Fruit fly (Drosophila melanogaster) whole organism, larva: ENCODE measurements around the gene Atg16.

Experiments used
- noc ChIP-seq: fragments of 200-800 bp; sonication (Bioruptor generic); optimal IDR thresholded peaks from 3 replicates; lab custom pipeline; 2019; ENCODE audit warnings: missing biosample characterization, mild to moderate bottlenecking, missing genetic modification characterization, moderate library complexity

Atg16 gene

DNA sequence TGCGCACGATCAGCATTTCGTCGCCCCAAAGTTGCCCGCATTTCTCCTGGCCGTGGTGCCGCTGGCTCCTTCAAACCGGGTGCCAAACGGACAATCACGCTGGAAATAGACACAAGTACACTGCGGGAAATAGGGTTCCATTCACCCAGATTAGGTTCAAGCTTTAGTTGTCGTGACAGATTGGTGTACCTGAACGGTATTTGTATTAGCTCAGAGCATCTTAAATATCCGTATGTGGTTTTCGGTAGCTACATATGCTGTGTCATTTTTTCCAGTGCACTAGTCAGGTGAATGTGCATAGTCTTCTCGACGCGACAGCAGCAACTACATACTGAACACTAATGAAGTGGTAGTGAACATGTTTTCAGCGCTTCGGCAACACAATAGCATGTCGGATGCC is 12.2 kb upstream of the Atg16 start:
- no peak for TF ChIP-seq noc (tag; lab: Kevin White, UChicago)

DNA sequence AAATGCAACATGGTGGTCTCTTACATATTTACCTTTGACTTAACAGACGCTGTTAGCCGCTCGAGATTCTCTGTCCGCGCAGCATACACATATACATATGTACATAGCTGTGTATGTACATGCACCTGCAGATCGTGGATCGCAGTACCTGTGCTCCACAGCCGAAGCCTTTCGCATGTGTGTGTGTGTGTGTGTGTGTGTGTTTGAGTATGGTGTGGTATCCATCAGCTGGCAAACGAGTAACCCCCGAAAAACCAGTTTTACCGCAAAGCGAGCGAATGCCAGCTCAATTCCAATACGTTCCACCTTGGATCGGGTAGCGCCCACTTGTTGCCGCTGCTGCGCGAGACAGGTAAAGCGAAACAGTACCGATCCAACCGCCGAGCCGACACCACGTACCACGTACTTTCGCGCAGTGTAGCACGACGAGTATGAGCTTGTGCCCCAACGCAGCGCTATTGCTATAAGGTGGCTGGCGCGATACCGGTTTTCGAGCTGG is 6.4 kb upstream of the Atg16 start, which contains the start of gene Cad99C:
TSS of gene Cad99C (plus strand) at position 365 of the 499 bp plus-strand sequence.
- no peak for TF ChIP-seq noc (tag; lab: Kevin White, UChicago)

DNA sequence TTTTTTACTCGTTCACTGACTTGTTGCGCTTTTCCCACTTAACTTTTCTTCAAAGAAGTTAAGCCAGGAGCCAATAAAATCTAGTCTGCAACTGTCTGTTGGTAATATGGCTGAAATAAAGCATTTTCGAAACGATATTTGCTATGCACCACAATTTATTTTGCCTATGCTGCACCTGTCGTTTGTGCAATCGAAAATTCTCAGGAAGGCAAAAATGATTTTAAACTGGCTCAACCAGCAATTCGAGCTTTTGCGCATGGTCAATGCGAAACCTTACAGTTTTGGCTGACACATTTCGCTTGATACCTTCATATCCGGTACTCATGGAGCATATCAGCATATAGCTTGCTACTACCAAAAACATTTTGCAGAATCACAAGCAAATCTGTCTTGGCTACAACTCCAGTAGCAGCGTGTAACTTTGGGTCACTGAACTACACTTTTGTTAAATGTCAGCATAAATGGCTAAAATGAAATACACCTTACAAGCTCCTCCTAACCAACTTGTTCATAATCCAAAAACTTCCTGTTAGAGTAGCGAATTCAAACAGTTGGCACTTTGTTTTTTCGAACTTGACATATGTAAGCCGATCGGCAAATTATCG is 4.9 kb upstream of the Atg16 start:
- TF ChIP-seq noc (tag; lab: Kevin White, UChicago): no peak

DNA sequence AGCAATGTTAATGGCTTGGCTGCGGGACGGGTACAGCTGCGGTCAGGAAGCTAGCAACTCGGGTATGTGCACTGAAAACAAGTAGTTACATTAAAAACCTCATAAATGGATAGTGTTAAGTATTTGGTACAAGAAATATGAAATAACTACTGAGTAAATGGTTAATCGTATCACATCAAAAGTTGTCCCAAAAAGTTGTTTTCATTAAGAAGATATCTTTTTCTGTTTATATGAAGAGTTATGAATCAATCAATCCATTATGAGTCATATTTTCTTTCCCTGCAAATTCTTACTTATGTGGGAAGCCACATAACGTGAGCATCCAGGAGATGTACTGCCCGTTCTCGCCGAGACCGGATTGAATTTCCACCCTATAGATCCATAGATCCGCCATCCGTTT is 3.9 kb upstream of the Atg16 start:
- TF ChIP-seq noc (tag; lab: Kevin White, UChicago): no peak

DNA sequence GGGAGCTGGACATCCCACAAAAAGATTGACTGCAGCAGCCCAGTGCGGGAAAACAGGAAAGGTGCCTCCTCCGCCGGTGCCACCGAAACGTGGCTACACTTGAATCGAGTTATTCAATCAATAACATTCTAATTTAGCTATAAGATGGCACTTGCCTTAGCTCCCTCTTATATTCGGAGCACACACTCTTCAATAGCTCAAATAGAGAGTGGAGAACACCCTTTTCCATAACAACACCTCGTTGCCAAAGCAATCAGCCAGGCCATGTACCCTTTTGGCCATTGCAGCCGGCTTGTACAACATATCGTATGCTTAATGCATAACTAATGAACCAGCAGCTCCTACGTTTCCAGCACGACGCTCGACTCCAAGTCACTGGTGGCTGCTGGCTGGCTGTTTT is 2.9 kb upstream of the Atg16 start:
- TF ChIP-seq noc (tag; lab: Kevin White, UChicago): no peak

DNA sequence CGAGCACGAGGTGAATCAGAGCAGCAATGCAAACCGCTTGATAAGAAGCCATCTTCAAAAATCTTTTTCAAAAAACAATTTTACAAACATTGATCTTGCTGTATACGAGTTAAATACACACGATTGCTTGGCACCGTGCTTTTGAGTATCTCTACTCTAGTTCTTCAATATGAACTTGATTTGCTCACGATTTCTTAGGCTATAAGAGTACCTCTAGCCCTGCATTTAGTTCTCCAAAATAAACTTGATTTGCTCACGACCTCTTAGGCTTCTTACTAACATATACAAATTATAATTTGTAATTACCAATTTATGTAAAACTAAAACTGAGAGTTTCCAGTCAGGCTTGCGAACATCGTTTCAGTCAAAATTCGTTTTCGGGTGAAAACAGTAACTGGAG is 1.3 kb upstream of the Atg16 start, which contains the start of gene CG42592:
TSS of gene CG42592 (minus strand) at position 101 of the 400 bp plus-strand sequence.
- TF ChIP-seq noc (tag; lab: Kevin White, UChicago): no peak

DNA sequence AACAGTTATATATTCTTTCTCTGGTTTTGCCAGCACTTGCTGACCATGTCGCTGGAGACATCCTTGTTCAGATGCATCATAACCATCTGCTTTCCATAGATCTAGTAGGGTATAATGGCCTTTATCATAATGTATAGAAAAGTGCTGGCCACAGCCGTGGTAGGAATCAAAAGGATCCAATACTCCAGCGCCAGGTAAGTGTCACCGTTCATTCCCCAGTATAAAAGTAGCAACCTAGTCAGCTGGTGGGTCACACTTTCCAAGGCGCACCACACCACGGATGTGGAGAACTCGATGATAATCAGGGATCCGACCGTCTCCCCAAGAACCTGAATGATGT is 779 bp upstream of the Atg16 start, which contains the start of gene Prtl99C:
TSS of gene Prtl99C (plus strand) at position 241 of the 340 bp plus-strand sequence.
- no peak for TF ChIP-seq noc (tag; lab: Kevin White, UChicago)

DNA sequence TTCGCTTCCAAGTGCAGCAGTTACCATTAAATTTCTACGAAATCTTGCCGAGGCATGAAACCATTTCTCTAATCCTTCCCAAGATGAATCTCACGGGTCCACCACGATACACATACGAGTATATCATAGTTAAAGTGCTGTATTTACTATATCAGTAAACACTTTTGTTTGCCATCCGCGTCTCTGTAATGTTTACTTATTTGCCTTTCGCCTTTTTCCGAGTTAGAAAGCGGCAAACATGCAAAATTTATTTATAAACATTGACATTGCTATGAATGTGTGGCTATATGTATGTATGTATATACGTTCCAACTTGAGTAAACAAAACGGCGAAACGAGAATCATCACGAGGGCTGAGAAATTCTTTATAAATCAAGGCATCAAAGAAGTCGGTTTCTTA is 4.0 kb downstream of the Atg16 start:
- peak; percentile 61 for TF ChIP-seq noc (tag; lab: Kevin White, UChicago)

DNA sequence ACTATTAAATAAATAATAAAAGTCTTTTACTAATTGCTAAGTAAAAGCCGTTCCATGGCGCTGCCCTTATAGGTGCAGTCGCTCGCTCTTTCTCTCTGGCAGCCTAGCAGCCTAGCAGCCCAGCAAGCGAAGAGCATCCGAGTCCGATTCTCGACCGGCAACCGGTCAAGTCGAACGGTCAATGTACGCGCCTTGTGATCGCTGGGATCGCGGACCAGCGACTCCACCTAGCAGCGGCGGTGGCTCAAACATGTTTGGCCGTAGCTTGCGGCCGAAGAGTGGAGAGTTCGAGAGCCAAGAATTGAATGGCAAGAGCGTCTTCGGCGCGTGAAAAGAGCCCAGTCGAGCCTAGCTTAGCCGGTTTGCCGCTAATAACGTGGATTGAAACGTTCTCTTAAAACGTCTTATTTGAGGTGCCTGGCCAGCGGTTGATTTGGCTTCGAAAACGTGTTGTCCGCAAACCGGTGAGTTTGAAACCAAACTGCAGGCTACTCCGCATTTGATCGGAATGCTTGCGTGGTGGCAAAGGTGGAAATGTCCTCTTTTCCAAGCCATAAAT is 5.6 kb downstream of the Atg16 start:
- TF ChIP-seq noc (tag; lab: Kevin White, UChicago): no peak

DNA sequence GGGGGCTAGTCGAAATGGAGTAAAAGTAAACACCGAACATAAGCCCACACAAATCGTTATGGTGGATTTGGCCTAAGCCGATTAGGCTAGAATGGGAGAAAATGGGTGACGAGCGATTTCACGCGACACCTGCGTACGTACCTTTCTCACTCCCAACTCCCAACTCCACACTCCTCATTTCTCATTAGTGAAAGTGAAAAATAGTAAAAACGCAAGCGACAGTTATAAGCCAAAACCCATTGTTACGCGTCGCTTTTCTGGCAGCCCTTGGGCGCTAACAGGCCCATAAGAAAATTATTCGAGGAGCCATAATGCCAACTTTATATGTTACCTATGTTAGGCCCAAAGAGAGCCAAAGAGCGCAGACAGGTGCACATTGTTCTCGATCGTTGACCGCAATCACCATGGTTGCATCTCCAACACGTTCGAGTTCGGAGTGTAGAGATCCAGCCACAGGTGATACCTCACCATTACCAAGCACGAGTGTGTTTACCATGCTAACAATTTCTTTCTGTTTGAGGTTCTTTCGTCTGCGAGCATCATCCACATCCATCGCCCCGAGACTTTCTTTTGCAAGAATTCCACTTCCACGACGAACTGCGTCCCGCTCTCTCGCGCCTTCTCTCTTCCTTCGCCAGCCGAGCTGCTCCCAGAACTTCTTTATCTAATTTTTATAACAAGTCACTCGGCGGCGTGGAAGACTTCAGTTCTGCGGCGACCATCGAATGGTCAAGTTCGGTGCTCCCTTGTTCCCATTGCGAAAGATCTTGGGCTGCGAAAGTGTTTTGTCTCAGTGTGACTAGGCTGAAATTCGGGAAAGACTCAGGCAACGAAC is 16.2 kb downstream of the Atg16 start, which contains the start of gene neo:
TSS of gene neo (plus strand) at position 698 of the 835 bp plus-strand sequence.
- TF ChIP-seq noc (tag; lab: Kevin White, UChicago): no peak

DNA sequence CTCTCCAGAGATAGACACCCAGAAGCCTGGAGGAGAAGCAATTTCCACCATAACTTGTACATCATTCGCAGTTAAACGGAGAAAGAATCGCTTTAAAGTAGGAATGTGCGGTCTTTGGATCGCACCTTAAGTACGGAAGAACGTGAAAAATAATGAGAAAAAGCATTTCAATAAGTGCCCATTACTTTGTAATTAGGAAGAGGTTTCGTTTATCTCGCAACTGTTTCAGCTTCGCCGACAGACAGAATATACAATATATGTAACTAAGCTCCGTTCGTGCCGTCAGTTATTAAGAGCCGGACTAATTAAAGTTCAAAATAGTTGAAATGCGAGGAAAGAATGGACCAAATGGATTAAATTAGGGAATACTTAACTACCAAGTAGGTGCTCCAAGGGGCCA is 17.2 kb downstream of the Atg16 start, which contains the start of gene CG7829:
TSS of gene CG7829 (minus strand) at position 101 of the 400 bp plus-strand sequence.
- no peak for TF ChIP-seq noc (tag; lab: Kevin White, UChicago)

DNA sequence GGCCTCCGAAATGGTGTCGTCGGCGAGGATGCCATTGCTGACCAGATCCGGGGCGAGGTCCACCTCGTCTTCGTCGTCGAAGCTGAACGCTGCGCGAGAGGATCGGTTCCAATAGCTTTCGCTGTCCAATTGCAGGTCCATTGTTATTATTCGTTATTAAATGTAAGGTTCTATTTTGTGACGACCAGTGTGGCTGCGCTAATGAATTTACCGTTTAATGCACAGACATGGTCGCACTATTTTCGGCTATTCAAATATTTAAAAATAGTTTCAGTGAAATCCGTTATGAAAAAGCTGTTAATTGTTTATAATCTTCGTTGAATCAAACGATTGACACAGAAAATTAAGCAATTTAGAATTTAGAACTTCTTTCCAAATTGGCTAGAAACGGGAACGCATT is 18.6 kb downstream of the Atg16 start, which contains the start of gene Vps16B:
TSS of gene Vps16B (minus strand) at position 186 of the 400 bp plus-strand sequence.
- TF ChIP-seq noc (tag; lab: Kevin White, UChicago): no peak

DNA sequence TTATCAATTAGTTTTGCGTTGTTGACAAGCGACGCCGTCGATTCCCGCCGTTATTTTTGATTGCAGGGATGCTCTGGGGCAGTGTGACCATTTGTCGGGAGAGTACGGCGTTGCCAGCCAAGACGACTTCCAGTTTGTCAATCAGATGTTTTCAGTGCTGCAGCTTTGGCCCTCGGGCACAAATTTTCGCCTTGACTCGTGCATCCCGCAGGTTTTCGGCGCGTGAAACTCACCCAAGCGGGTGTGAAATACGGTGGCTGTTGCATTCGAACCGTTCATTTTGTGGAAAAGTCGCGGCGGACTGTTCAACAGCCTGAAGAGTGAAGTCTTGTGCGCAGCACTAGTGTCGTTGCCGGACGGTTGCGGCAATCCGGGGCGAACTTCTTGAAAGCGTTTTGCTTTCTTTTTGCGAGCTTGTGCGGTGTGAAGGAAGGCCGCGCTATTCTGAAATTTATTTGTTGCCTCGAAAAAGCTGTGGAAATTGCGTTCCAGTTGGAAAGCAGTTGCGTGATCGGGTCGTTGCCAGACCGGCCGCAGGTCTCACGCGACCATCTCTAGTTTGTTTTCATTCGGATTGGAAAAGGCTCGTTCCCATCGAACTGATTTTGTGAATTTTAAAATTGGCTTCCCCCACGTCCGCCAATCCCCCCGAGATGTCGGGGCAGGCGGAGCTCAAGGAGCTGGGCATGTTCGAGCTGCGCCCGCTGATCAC is 28.1 kb downstream of the Atg16 start, which contains the start of the genes ca and ncd:
TSS of gene ca (plus strand) at position 130 of the 712 bp plus-strand sequence.
TSS of gene ncd (minus strand) at position 446 of the 712 bp plus-strand sequence.
- no peak for TF ChIP-seq noc (tag; lab: Kevin White, UChicago)

DNA sequence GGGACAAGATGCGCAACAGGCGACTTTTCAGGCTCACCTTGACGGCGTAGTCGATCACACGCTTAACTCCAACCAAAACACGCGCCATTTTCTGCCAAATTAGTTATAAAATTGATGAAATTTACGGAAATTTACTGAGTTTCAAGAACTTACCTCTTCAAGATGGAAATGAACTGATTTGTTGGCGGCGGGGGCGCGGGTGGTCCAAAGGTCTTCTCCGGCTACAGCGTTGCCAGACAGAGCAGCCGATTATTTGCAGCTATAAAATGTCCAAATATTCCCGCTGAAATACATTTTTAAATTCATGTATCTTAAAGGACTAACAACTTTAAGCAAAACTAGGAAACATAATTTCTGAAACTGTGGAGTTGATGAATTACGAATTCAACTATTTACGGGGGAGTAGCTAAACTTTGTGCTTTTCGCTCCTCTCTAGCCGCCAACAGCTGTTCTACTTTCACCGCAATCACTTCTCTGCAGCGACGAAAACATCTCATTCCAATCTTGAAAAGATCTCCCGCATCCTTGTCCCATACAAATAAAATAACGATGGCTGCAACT is 32.1 kb downstream of the Atg16 start, which contains the start of the genes Etfb and CG7789:
TSS of gene Etfb (minus strand) at position 193 of the 561 bp plus-strand sequence.
TSS of gene CG7789 (plus strand) at position 444 of the 561 bp plus-strand sequence.
- peak; percentile 58 for TF ChIP-seq noc (tag; lab: Kevin White, UChicago)

DNA sequence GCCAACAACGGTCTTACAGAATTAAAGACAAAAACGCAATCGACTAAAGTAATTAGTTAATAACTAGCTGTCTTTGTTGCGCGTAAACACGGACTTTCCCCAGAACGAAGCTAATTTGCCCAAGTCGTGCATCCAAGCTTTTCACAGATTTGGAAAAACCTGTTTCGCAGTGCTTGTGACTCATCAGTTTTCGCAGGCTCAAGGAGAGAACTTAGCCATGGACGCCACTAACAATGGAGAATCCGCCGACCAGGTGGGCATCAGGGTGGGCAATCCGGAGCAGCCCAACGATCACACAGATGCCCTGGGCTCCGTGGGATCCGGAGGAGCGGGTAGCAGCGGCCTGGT is 35.2 kb downstream of the Atg16 start:
- no peak for TF ChIP-seq noc (tag; lab: Kevin White, UChicago)
